Worm (Caenorhabditis elegans) whole organism, L4 larva: ENCODE data around the gene fbxb-45.
"Not testable (repeated sequence)": the region's sequence is repeated elsewhere in the genome, so short reads cannot be mapped to it uniquely, and the experiment has no call there.

ENCODE experiments used
- F26F4.8 ChIP-seq: fragments of 200-800 bp; sonication (Bioruptor generic); conservative IDR thresholded peaks from 2 replicates; pipeline ENCODE4 v1.3.6; 2022; ENCODE audit warnings: missing genetic modification characterization, missing compliant biosample characterization
- F44E2.7 ChIP-seq: fragments of 200-800 bp; sonication (Bioruptor generic); IDR thresholded peaks from 2 replicates; pipeline ENCODE4 v2.1.2; 2022; ENCODE audit warnings: missing genetic modification characterization, missing compliant biosample characterization
- Y48G9A.11 ChIP-seq: fragments of 200-800 bp; sonication (Bioruptor generic); IDR thresholded peaks from 2 replicates; pipeline ENCODE4 v1.3.6; 2022; ENCODE audit warnings: missing genetic modification reagents, missing genetic modification characterization, missing compliant biosample characterization
- aha-1 ChIP-seq: fragments of 150-350 bp; peaks from one replicate; lab custom pipeline; 2014; ENCODE audit warnings: missing biosample characterization, missing genetic modification characterization
- ceh-32 ChIP-seq: sonication (generic microtip); optimal IDR thresholded peaks from 2 replicates; lab custom pipeline; 2016; ENCODE audit warnings: mild to moderate bottlenecking, missing genetic modification characterization, missing compliant biosample characterization; ENCODE audit not compliant: poor library complexity
- ceh-62 ChIP-seq: sonication (generic microtip); optimal IDR thresholded peaks from 2 replicates; lab custom pipeline; 2017; ENCODE audit warnings: missing biosample characterization, missing genetic modification characterization
- ceh-82 ChIP-seq: sonication (generic microtip); optimal IDR thresholded peaks from 2 replicates; lab custom pipeline; 2017; ENCODE audit warnings: missing biosample characterization, missing genetic modification characterization
- ctbp-1 ChIP-seq: fragments of 200-800 bp; sonication (Bioruptor generic); IDR thresholded peaks from 2 replicates; pipeline ENCODE4 v1.3.6; 2022; ENCODE audit warnings: missing genetic modification reagents, missing genetic modification characterization, missing compliant biosample characterization
- daf-16 ChIP-seq, 3 experiments: sonication (generic microtip); optimal IDR thresholded peaks; 2 replicates each; lab custom pipeline; 2016 to 2017; ENCODE audit warnings: missing genetic modification characterization in 3 of 3, missing genetic modification reagents in 3 of 3, mild to moderate bottlenecking in 2 of 3, missing compliant biosample characterization in 2 of 3, missing biosample characterization in 1 of 3, moderate library complexity in 1 of 3
- daf-8 ChIP-seq: fragments of 200-800 bp; sonication (Bioruptor generic); IDR thresholded peaks from 2 replicates; pipeline ENCODE4 v1.3.6; 2022; ENCODE audit warnings: missing genetic modification characterization, missing compliant biosample characterization
- duxl-1 ChIP-seq: sonication (generic microtip); optimal IDR thresholded peaks from 2 replicates; lab custom pipeline; 2016; ENCODE audit warnings: mild to moderate bottlenecking, missing genetic modification characterization, moderate library complexity, missing compliant biosample characterization; ENCODE audit not compliant: poor library complexity
- dve-1 ChIP-seq: sonication (generic microtip); optimal IDR thresholded peaks from 2 replicates; lab custom pipeline; 2017; ENCODE audit warnings: antibody characterized with exemption, mild to moderate bottlenecking, missing genetic modification characterization, missing compliant biosample characterization; ENCODE audit not compliant: insufficient read depth
- fkh-10 ChIP-seq: fragments of 150-350 bp; optimal IDR thresholded peaks from 2 replicates; lab custom pipeline; 2014; ENCODE audit warnings: missing biosample characterization, missing genetic modification reagents, missing genetic modification characterization
- hlh-30 ChIP-seq: sonication (generic microtip); optimal IDR thresholded peaks from 2 replicates; lab custom pipeline; 2017; ENCODE audit warnings: antibody characterized with exemption, mild to moderate bottlenecking, missing genetic modification characterization, missing compliant biosample characterization; ENCODE audit not compliant: insufficient read depth
- jun-1 ChIP-seq: fragments of 150-350 bp; optimal IDR thresholded peaks from 2 replicates; lab custom pipeline; 2014; ENCODE audit warnings: missing biosample characterization, missing genetic modification reagents, missing genetic modification characterization
- lin-38 ChIP-seq: fragments of 200-800 bp; sonication (Bioruptor generic); IDR thresholded peaks from 2 replicates; pipeline ENCODE4 v1.3.6; 2022; ENCODE audit warnings: missing genetic modification reagents, missing genetic modification characterization, missing compliant biosample characterization
- lin-39 ChIP-seq: fragments of 150-350 bp; optimal IDR thresholded peaks from 2 replicates; lab custom pipeline; 2014; ENCODE audit warnings: missing biosample characterization, missing genetic modification reagents, missing genetic modification characterization
- lir-3 ChIP-seq: sonication (generic microtip); optimal IDR thresholded peaks from 2 replicates; lab custom pipeline; 2016; ENCODE audit warnings: mild to moderate bottlenecking, missing genetic modification characterization, missing compliant biosample characterization
- mdl-1 ChIP-seq, 2 experiments: fragments of 150-350 bp in 1 of 2; sonication (generic microtip) in 1 of 2; optimal IDR thresholded peaks; 2 replicates each; lab custom pipeline; 2014 to 2017; ENCODE audit warnings: missing biosample characterization in 2 of 2, missing genetic modification characterization in 2 of 2
- nhr-237 ChIP-seq: sonication (generic microtip); optimal IDR thresholded peaks from 2 replicates; lab custom pipeline; 2017; ENCODE audit warnings: missing biosample characterization, missing genetic modification characterization
- nhr-28 ChIP-seq: fragments of 150-350 bp; optimal IDR thresholded peaks from 2 replicates; lab custom pipeline; 2014; ENCODE audit warnings: missing biosample characterization, missing genetic modification characterization
- nhr-41 ChIP-seq: fragments of 200-800 bp; sonication (Bioruptor generic); IDR thresholded peaks from 2 replicates; pipeline ENCODE4 v1.3.6; 2022; ENCODE audit warnings: missing genetic modification reagents, missing genetic modification characterization, missing compliant biosample characterization
- nhr-42 ChIP-seq: fragments of 200-800 bp; sonication (Bioruptor generic); IDR thresholded peaks from 2 replicates; pipeline ENCODE4 v1.3.6; 2022; ENCODE audit warnings: missing genetic modification characterization, missing compliant biosample characterization
- nhr-6 ChIP-seq: fragments of 150-350 bp; optimal IDR thresholded peaks from 2 replicates; lab custom pipeline; 2014; ENCODE audit warnings: missing biosample characterization, missing genetic modification characterization
- pqm-1 ChIP-seq: sonication (generic microtip); optimal IDR thresholded peaks from 2 replicates; lab custom pipeline; 2017; ENCODE audit warnings: missing biosample characterization, missing genetic modification characterization
- saeg-2 ChIP-seq: fragments of 200-800 bp; sonication (Bioruptor generic); IDR thresholded peaks from 2 replicates; pipeline ENCODE4 v1.3.6; 2022; ENCODE audit warnings: missing genetic modification reagents, missing genetic modification characterization, missing compliant biosample characterization
- sdz-12 ChIP-seq: fragments of 200-800 bp; sonication (Bioruptor generic); optimal IDR thresholded peaks from 2 replicates; lab custom pipeline; 2018; ENCODE audit warnings: mild to moderate bottlenecking, missing genetic modification characterization, missing compliant biosample characterization
- unc-39 ChIP-seq: sonication (generic microtip); optimal IDR thresholded peaks from 2 replicates; lab custom pipeline; 2017; ENCODE audit warnings: missing biosample characterization, missing genetic modification characterization
- vab-7 ChIP-seq: fragments of 200-800 bp; sonication (Bioruptor generic); IDR thresholded peaks from 2 replicates; pipeline ENCODE4 v1.3.6; 2022; ENCODE audit warnings: missing genetic modification reagents, missing genetic modification characterization, missing compliant biosample characterization
- zfp-2 ChIP-seq: sonication (generic microtip); optimal IDR thresholded peaks from 2 replicates; lab custom pipeline; 2016; ENCODE audit warnings: mild to moderate bottlenecking, missing genetic modification characterization, missing compliant biosample characterization
- zfp-3 ChIP-seq: fragments of 200-800 bp; sonication (Bioruptor generic); conservative IDR thresholded peaks from 2 replicates; pipeline ENCODE4 v1.3.6; 2022; ENCODE audit warnings: missing genetic modification reagents, missing genetic modification characterization, missing compliant biosample characterization
- zip-2 ChIP-seq: fragments of 150-350 bp; optimal IDR thresholded peaks from 2 replicates; lab custom pipeline; 2014; ENCODE audit warnings: missing biosample characterization, missing genetic modification characterization

The fbxb-45 gene

ce11 chrII:1043932-1044331 lies at the start of gene fbxb-45:
fbxb-45 (minus strand) TSS chrII:1044032.
- TF ChIP-seq ctbp-1 (GFP tag; lab: Robert Waterston, UW); daf-16 (GFP tag; optimal IDR thresholded peaks at IDR 0.05; lab: Kevin White, UChicago); daf-16 (tag; optimal IDR thresholded peaks at IDR 0.05; lab: Kevin White, UChicago); F44E2.7: not testable (repeated sequence)

ce11 chrII:1091706-1092105 lies 47.9 kb upstream of the fbxb-45 start, which contains the start of gene snf-3:
snf-3 (plus strand) TSS chrII:1092006.
- TF ChIP-seq aha-1 (tag; lab: Kevin White, UChicago) (no peak), nhr-237 (no peak), ceh-62 (tag; lab: Kevin White, UChicago) (no peak), ceh-82 (tag; lab: Kevin White, UChicago) (no peak), jun-1 (no peak), nhr-41 (GFP tag; lab: Robert Waterston, UW) (no peak), dve-1 (tag; lab: Kevin White, UChicago) (no peak), lin-39 (no peak), zip-2 (tag; lab: Kevin White, UChicago) (no peak), fkh-10 (GFP tag; lab: Kevin White, UChicago) (no peak), nhr-6 (tag; lab: Kevin White, UChicago) (no peak), zfp-2 (tag; lab: Kevin White, UChicago) (no peak), sdz-12 (no peak), F26F4.8 (no peak), duxl-1 (tag; lab: Kevin White, UChicago) (no peak)

- TF ChIP-seq nhr-28 (tag; lab: Kevin White, UChicago) = peak; percentile 41
- TF ChIP-seq pqm-1 = no peak
Measured at ce11 chrII:1090743-1091142, 46.9 kb upstream of the fbxb-45 start.

ce11 chrII:1088527-1089230 lies 44.8 kb upstream of the fbxb-45 start:
- TF ChIP-seq lin-38 (0 out of 2 replicates have a peak, but pooled peaks have one; percentile 25), lir-3 (no peak), Y48G9A.11 (GFP tag; lab: Robert Waterston, UW) (no peak), unc-39 (no peak), dve-1 (tag; lab: Kevin White, UChicago) (no peak)
- TF ChIP-seq, all 104 proteins: peak for 1

- TF ChIP-seq zfp-3 (GFP tag; lab: Robert Waterston, UW) = no peak
- TF ChIP-seq nhr-42 (GFP tag; lab: Robert Waterston, UW) = no peak
- peak in 1 of 2 experiments; percentile 40 for TF ChIP-seq mdl-1 (tag; optimal IDR thresholded peaks at IDR 0.05; lab: Kevin White, UChicago)
- no peak for TF ChIP-seq saeg-2 (GFP tag; lab: Robert Waterston, UW)
- TF ChIP-seq hlh-30 (tag; lab: Kevin White, UChicago) = peak; percentile 31
- no peak for TF ChIP-seq fkh-10 (GFP tag; lab: Kevin White, UChicago)
- no peak for TF ChIP-seq vab-7 (GFP tag; lab: Robert Waterston, UW)
- no peak for TF ChIP-seq ctbp-1 (GFP tag; lab: Robert Waterston, UW)
- no peak for TF ChIP-seq F26F4.8
- no peak for TF ChIP-seq daf-16 (GFP tag; optimal IDR thresholded peaks at IDR 0.05; lab: Kevin White, UChicago)
- TF ChIP-seq daf-16 (tag; optimal IDR thresholded peaks at IDR 0.05; lab: Kevin White, UChicago) = no peak
- no peak for TF ChIP-seq ceh-32 (tag; lab: Kevin White, UChicago)
- no peak for TF ChIP-seq daf-8 (GFP tag; lab: Robert Waterston, UW)
Measured at ce11 chrII:1086479-1086878, 42.6 kb upstream of the fbxb-45 start.
